Worm (Caenorhabditis elegans): ENCODE data around the gene Y73C8C.3.
"Not testable (repeated sequence)": the region's sequence is repeated elsewhere in the genome, so short reads cannot be mapped to it uniquely, and the experiment has no call there.

Gene Y73C8C.3

DNA sequence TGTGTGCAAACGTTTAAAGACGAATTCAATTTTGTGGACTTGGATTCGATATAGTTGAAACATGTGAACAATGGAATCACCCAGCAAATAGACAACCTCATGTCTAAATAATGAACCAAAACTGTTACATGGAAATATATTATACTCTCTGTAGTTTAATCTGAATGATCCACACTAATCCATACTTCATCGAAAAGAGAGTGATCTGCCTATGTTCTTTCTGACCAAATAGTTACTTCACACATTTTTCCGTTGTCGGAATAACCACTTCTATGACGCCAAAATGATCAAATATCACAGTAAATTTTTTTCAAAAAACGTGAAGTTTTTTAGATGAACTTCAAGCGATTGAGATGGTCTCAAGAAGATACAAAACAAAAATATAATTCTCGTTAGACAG, 13.0 kb upstream of the Y73C8C.3 start, which contains the start of gene Y73C8C.4:
Y73C8C.4 (minus strand) TSS at position 101 of the 400 bp plus-strand sequence.
- not testable (repeated sequence) for TF ChIP-seq mep-1 (tag; optimal IDR thresholded peaks at IDR 0.05); flh-1 (GFP tag; optimal IDR thresholded peaks at IDR 0.05); nhr-2 (tag; optimal IDR thresholded peaks at IDR 0.05)

DNA sequence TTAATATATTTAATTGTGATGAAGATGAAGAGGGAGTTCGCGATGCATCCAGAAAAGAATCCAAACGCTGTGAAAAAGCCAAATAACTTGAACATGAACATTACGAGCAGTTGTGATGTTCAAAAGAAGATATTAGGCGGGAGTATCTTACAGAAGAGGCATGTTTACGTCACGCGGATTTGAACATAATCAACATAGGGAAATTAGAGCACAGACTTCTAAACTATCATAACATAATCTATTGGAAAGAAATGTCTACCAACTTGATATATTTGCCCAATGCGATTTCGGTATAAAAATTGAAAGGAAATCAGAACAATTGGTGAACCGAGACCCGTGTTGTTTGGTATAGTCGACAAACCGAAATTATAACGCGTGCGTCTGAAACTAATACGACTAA, 10.9 kb upstream of the Y73C8C.3 start, which contains the start of gene str-66:
str-66 (minus strand) TSS at position 101 of the 400 bp plus-strand sequence.
- no peak for TF ChIP-seq hlh-1 (tag; optimal IDR thresholded peaks at IDR 0.05)

DNA sequence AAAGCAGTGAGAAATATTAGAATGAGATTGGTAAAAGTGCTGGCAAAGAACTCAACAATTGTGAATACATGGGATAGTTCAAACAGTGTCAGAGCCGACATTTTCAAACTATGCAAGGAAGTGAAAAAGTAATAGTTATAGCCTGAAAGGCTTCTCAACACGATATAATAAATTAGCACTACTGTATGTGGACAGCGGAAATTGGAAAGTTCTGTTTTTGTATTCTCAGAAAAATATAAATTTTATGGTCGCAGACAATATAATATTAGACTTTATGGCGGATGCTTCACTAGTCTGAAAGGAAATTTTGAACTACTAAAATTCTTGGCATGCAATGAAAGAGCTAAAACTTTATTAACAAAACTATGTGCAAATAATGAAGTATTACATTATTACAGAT, 9.3 kb upstream of the Y73C8C.3 start, which contains the start of gene str-69:
str-69 (minus strand) TSS at position 101 of the 400 bp plus-strand sequence.
- no peak for TF ChIP-seq mab-5 (tag; optimal IDR thresholded peaks at IDR 0.05)
- no peak for TF ChIP-seq ham-2 (GFP tag; optimal IDR thresholded peaks at IDR 0.05)
- no peak for TF ChIP-seq mep-1 (tag; optimal IDR thresholded peaks at IDR 0.05)
- no peak for TF ChIP-seq ces-1 (GFP tag; optimal IDR thresholded peaks at IDR 0.05)

DNA sequence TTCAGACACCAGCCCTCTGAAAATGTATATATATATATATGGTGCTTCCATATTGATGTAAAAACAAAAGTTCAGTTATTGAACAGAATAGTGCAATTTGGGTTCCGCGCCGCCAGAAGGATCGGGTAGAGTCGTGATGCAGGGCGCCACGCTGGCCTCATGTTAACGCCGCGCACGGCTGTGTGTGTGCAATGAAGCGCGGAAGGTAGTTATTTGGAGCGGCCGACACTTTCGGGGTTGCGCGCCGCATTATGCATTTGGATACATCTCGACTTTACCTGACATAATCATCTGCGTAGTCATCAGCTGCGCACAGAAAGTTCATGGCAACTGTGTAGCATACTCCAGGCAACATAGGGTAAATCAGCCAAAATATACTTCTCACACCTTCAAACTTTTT, 8.3 kb upstream of the Y73C8C.3 start:
- TF ChIP-seq lin-32 (GFP tag; optimal IDR thresholded peaks at IDR 0.05) (no peak), unc-39 (tag; optimal IDR thresholded peaks at IDR 0.05) (no peak), snpc-4 (tag; optimal IDR thresholded peaks at IDR 0.05) (no peak), ceh-83 (GFP tag; optimal IDR thresholded peaks at IDR 0.05) (no peak), mep-1 (tag; optimal IDR thresholded peaks at IDR 0.05) (no peak)

DNA sequence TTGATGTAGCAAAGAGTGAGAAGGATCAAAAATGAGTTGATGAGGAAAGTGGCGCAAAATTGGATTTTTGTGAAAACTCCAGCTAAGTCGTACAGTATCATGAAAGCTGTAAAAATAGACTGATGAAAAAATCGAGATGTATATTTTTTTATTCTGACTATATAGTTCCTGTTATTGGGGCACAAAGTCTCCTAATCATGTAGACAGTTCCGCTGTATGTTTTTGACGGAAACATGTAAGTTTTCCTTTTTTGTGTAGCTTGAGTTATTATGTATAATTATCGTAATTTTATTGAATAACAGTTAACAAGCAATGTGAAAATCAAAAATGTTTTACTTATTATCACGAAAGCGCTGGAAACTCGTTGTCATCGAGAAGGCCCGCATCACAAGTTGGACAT, 7.6 kb upstream of the Y73C8C.3 start, which contains the start of gene str-68:
str-68 (minus strand) TSS at position 101 of the 400 bp plus-strand sequence.
- TF ChIP-seq ztf-11 (tag; optimal IDR thresholded peaks at IDR 0.05) (no peak), pha-4 (tag; optimal IDR thresholded peaks at IDR 0.05) (no peak), cnd-1 (tag; optimal IDR thresholded peaks at IDR 0.05) (no peak), nhr-28 (tag; optimal IDR thresholded peaks at IDR 0.05) (no peak), tbx-8 (GFP tag; optimal IDR thresholded peaks at IDR 0.05) (no peak), ceh-39 (tag; optimal IDR thresholded peaks at IDR 0.05) (no peak)

DNA sequence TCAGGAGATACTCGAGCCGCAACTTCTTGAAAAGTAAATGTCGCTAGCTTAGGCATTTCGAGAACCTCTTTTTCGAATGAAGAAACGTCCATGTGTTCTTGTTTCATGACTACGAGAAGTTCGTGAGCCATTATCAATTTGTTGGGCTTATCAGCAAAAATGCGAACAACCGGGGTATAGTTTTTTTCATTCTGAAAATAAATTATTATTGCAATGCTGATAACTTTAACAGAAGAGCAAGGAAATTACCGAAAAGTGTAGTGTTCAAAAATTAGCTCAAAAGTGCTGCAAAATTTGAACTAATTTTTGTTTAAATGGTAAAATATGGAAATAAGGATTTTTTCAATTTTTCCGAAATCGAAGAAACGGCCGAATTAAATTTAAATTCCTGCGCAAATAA, 2.9 kb upstream of the Y73C8C.3 start:
- no peak for TF ChIP-seq unc-120 (tag; optimal IDR thresholded peaks at IDR 0.05; ENCODE audit: poor library complexity, severe bottlenecking)

DNA sequence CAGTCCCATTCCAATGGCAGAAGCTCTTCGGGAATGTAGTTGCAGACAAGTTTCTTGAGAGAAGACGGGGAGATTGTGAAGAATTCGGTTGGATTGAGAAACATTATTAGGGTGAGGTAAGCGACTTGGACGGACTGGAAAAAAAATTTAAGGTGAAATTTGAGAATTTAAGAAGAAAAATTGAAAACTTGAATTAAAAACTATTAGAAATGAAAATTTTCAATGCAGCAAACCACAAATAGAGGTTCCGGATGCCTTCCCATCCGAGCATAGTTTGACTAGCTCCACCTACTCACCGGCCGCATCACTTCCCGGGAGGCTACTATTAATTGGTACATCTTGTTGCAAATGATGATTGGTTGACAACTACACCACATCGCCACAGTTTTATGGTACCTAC, 1.3 kb upstream of the Y73C8C.3 start, which contains the start of gene Y73C8C.8:
Y73C8C.8 (minus strand) TSS at position 101 of the 400 bp plus-strand sequence.
- TF ChIP-seq tbx-8 (GFP tag; optimal IDR thresholded peaks at IDR 0.05), result no peak
- TF ChIP-seq pha-4 (tag; optimal IDR thresholded peaks at IDR 0.05), result no peak
- TF ChIP-seq cnd-1 (tag; optimal IDR thresholded peaks at IDR 0.05), result no peak
- TF ChIP-seq mep-1 (tag; optimal IDR thresholded peaks at IDR 0.05), result no peak
- no peak for TF ChIP-seq nhr-2 (tag; optimal IDR thresholded peaks at IDR 0.05)
- no peak for TF ChIP-seq ham-2 (GFP tag; optimal IDR thresholded peaks at IDR 0.05)
- no peak for TF ChIP-seq ceh-83 (GFP tag; optimal IDR thresholded peaks at IDR 0.05)
- TF ChIP-seq lsy-2 (tag; optimal IDR thresholded peaks at IDR 0.05), result no peak
- no peak for TF ChIP-seq elt-3 (tag; optimal IDR thresholded peaks at IDR 0.05)
- no peak for TF ChIP-seq nhr-28 (tag; optimal IDR thresholded peaks at IDR 0.05)
- no peak for TF ChIP-seq unc-62 (GFP tag; optimal IDR thresholded peaks at IDR 0.05)
- no peak for TF ChIP-seq drap-1 (GFP tag; optimal IDR thresholded peaks at IDR 0.05)

DNA sequence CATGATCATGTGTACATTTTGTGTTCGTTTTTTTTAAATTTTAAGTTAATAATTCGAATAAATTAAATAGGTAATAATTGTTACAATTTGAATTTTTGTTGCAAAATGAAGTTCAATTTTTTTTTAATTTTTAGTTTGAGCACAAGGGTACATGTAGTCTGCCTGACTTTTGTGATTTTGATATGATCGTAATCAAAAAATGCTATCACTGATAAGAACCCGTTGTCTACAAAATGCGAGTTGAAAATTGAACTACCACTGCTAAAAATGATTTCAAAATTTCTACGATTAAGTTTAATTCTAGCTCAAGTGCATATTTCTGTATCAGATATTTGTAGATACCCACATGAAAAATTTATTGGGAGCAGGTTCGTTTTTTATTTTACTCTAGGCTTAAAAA, 3.1 kb downstream of the Y73C8C.3 start, which contains the start of gene clec-210:
clec-210 (plus strand) TSS at position 211 of the 400 bp plus-strand sequence.
- TF ChIP-seq blmp-1 (tag; optimal IDR thresholded peaks at IDR 0.05) (no peak), pha-4 (tag; optimal IDR thresholded peaks at IDR 0.05) (no peak), mab-5 (tag; optimal IDR thresholded peaks at IDR 0.05) (no peak), unc-39 (tag; optimal IDR thresholded peaks at IDR 0.05) (no peak), flh-1 (GFP tag; optimal IDR thresholded peaks at IDR 0.05) (no peak), unc-120 (tag; optimal IDR thresholded peaks at IDR 0.05; ENCODE audit: poor library complexity, severe bottlenecking) (no peak), lin-32 (GFP tag; optimal IDR thresholded peaks at IDR 0.05) (no peak), ceh-39 (tag; optimal IDR thresholded peaks at IDR 0.05) (no peak), lsy-2 (tag; optimal IDR thresholded peaks at IDR 0.05) (no peak), bed-3 (GFP tag; optimal IDR thresholded peaks at IDR 0.05) (no peak), elt-1 (tag; optimal IDR thresholded peaks at IDR 0.05; ENCODE audit: borderline replicate concordance, insufficient read depth) (no peak), unc-62 (GFP tag; optimal IDR thresholded peaks at IDR 0.05) (no peak), ces-1 (GFP tag; optimal IDR thresholded peaks at IDR 0.05) (no peak), nhr-76 (tag; optimal IDR thresholded peaks at IDR 0.05) (no peak), ceh-43 (GFP tag; optimal IDR thresholded peaks at IDR 0.05) (no peak), mls-2 (tag; optimal IDR thresholded peaks at IDR 0.05) (no peak), nhr-2 (tag; optimal IDR thresholded peaks at IDR 0.05) (no peak), tbx-8 (GFP tag; optimal IDR thresholded peaks at IDR 0.05) (no peak)
